Worm (Caenorhabditis elegans) whole organism, L2 larva: ENCODE data around the gene C26B2.2.

Experiments used
- mab-5 ChIP-seq: fragments of 150-350 bp; optimal IDR thresholded peaks from 2 replicates; lab custom pipeline; 2014; ENCODE audit warnings: missing biosample characterization, missing genetic modification characterization
- nhr-10 ChIP-seq: sonication (generic microtip); optimal IDR thresholded peaks from 2 replicates; lab custom pipeline; 2017; ENCODE audit warnings: missing biosample characterization, missing genetic modification characterization
- nhr-12 ChIP-seq: fragments of 150-350 bp; optimal IDR thresholded peaks from 2 replicates; lab custom pipeline; 2014; ENCODE audit warnings: missing biosample characterization, missing genetic modification characterization

- TF ChIP-seq nhr-12 (tag; lab: Kevin White, UChicago) (no peak), nhr-10 (tag; lab: Kevin White, UChicago) (no peak), mab-5 (no peak)
Observed at ce11 chrIV:8044574-8044973, 22.7 kb upstream of the C26B2.2 start, which contains the start of gene nhr-258.
